Worm (Caenorhabditis elegans) whole organism, L1 larva: Measurements from ENCODE around the gene nimk-1.
"Not testable (repeated sequence)": the region's sequence is repeated elsewhere in the genome, so short reads cannot be mapped to it uniquely, and the experiment has no call there.

Experiments used
- C16A3.4 ChIP-seq: fragments of 150-350 bp; optimal IDR thresholded peaks from 2 replicates; lab custom pipeline; 2014; ENCODE audit warnings: missing biosample characterization, missing genetic modification characterization
- F16B12.6 ChIP-seq: fragments of 150-350 bp; optimal IDR thresholded peaks from 2 replicates; lab custom pipeline; 2014; ENCODE audit warnings: missing biosample characterization, missing genetic modification characterization
- aha-1 ChIP-seq: fragments of 150-350 bp; optimal IDR thresholded peaks from 2 replicates; lab custom pipeline; 2014; ENCODE audit warnings: missing biosample characterization, missing genetic modification characterization
- aly-2 ChIP-seq: fragments of 150-350 bp; optimal IDR thresholded peaks from 2 replicates; lab custom pipeline; 2014; ENCODE audit warnings: missing biosample characterization, missing genetic modification characterization
- ama-1 ChIP-seq: fragments of 150-350 bp; optimal IDR thresholded peaks from 2 replicates; lab custom pipeline; 2014
- ceh-63 ChIP-seq: fragments of 200-800 bp; sonication (Bioruptor generic); optimal IDR thresholded peaks from 2 replicates; lab custom pipeline; 2018; ENCODE audit warnings: mild to moderate bottlenecking, missing genetic modification characterization, missing compliant biosample characterization
- ceh-90 ChIP-seq: sonication (generic microtip); optimal IDR thresholded peaks from 2 replicates; lab custom pipeline; 2016; ENCODE audit warnings: missing genetic modification characterization, missing compliant biosample characterization
- dpl-1 ChIP-seq, 3 experiments: fragments of 150-350 bp in 2 of 3; sonication (generic microtip) in 1 of 3; optimal IDR thresholded peaks; 2 replicates each; lab custom pipeline; 2014 to 2017; ENCODE audit warnings: missing biosample characterization in 3 of 3, missing genetic modification characterization in 3 of 3, missing genetic modification reagents in 3 of 3
- dsc-1 ChIP-seq: sonication (generic microtip); optimal IDR thresholded peaks from 2 replicates; lab custom pipeline; 2016; ENCODE audit warnings: mild to moderate bottlenecking, missing genetic modification characterization, missing compliant biosample characterization
- efl-1 ChIP-seq, 4 experiments: fragments of 150-350 bp; optimal IDR thresholded peaks in 3 of 4; peaks in 1 of 4; 1 replicate in 1 of 4; 2 replicates in 3 of 4; lab custom pipeline; 2014; ENCODE audit warnings: missing biosample characterization in 2 of 4, missing genetic modification characterization in 2 of 4, missing genetic modification reagents in 2 of 4
- efl-3 ChIP-seq: fragments of 200-800 bp; sonication (Bioruptor generic); optimal IDR thresholded peaks from 2 replicates; lab custom pipeline; 2018; ENCODE audit warnings: mild to moderate bottlenecking, missing genetic modification characterization, missing compliant biosample characterization
- elt-2 ChIP-seq: sonication (generic microtip); optimal IDR thresholded peaks from 2 replicates; lab custom pipeline; 2016; ENCODE audit warnings: missing genetic modification characterization, mild to moderate bottlenecking, inconsistent platforms, missing compliant biosample characterization, missing genetic modification reagents
- fkh-10 ChIP-seq: sonication (generic microtip); optimal IDR thresholded peaks from 2 replicates; lab custom pipeline; 2017; ENCODE audit warnings: missing biosample characterization, missing genetic modification reagents, missing genetic modification characterization
- fkh-4 ChIP-seq: sonication (generic microtip); optimal IDR thresholded peaks from 2 replicates; lab custom pipeline; 2016; ENCODE audit warnings: missing compliant biosample characterization, missing genetic modification characterization, borderline replicate concordance
- grh-1 ChIP-seq: fragments of 200-800 bp; sonication (Bioruptor generic); IDR thresholded peaks from 2 replicates; pipeline ENCODE4 v1.3.6; 2022; ENCODE audit warnings: missing genetic modification reagents, missing genetic modification characterization, missing compliant biosample characterization
- hlh-4 ChIP-seq: sonication (generic microtip); optimal IDR thresholded peaks from 2 replicates; lab custom pipeline; 2016; ENCODE audit warnings: mild to moderate bottlenecking, missing genetic modification characterization, missing compliant biosample characterization
- lin-35 ChIP-seq, 2 experiments: fragments of 150-350 bp; optimal IDR thresholded peaks; 2 replicates each; lab custom pipeline; 2014; ENCODE audit warnings: missing biosample characterization in 2 of 2, missing genetic modification characterization in 2 of 2, missing genetic modification reagents in 2 of 2
- nhr-19 ChIP-seq: fragments of 200-800 bp; sonication (Bioruptor generic); conservative IDR thresholded peaks from 2 replicates; pipeline ENCODE4 v1.3.6; 2022; ENCODE audit warnings: missing genetic modification characterization, missing compliant biosample characterization
- nhr-47 ChIP-seq: sonication (generic microtip); optimal IDR thresholded peaks from 2 replicates; lab custom pipeline; 2016; ENCODE audit warnings: mild to moderate bottlenecking, missing genetic modification characterization, moderate library complexity, missing compliant biosample characterization
- nhr-71 ChIP-seq: sonication (generic microtip); optimal IDR thresholded peaks from 2 replicates; lab custom pipeline; 2016; ENCODE audit warnings: mild to moderate bottlenecking, missing genetic modification characterization, moderate library complexity, missing compliant biosample characterization
- nhr-90 ChIP-seq: sonication (generic microtip); optimal IDR thresholded peaks from 2 replicates; lab custom pipeline; 2016; ENCODE audit warnings: mild to moderate bottlenecking, missing genetic modification characterization, missing compliant biosample characterization; ENCODE audit not compliant: poor library complexity
- pqm-1 ChIP-seq: sonication (generic microtip); optimal IDR thresholded peaks from 3 replicates; lab custom pipeline; 2017; ENCODE audit warnings: missing biosample characterization, missing genetic modification characterization
- skn-1 ChIP-seq: fragments of 150-350 bp; optimal IDR thresholded peaks from 2 replicates; lab custom pipeline; 2014; ENCODE audit warnings: missing biosample characterization, missing genetic modification characterization
- snu-23 ChIP-seq: sonication (generic microtip); optimal IDR thresholded peaks from 2 replicates; lab custom pipeline; 2016; ENCODE audit warnings: missing genetic modification characterization, missing compliant biosample characterization
- sup-37 ChIP-seq: fragments of 200-800 bp; sonication (Bioruptor generic); optimal IDR thresholded peaks from 2 replicates; lab custom pipeline; 2018; ENCODE audit warnings: mild to moderate bottlenecking, missing genetic modification characterization, missing compliant biosample characterization
- unc-62 ChIP-seq: fragments of 150-350 bp; optimal IDR thresholded peaks from 2 replicates; lab custom pipeline; 2014; ENCODE audit warnings: missing biosample characterization, missing genetic modification reagents, missing genetic modification characterization
- unc-98 ChIP-seq: fragments of 200-800 bp; sonication (Bioruptor generic); IDR thresholded peaks from 2 replicates; pipeline ENCODE4 v1.3.6; 2022; ENCODE audit warnings: missing genetic modification characterization, missing compliant biosample characterization
- xbp-1 ChIP-seq: sonication (generic microtip); optimal IDR thresholded peaks from 2 replicates; lab custom pipeline; 2016; ENCODE audit warnings: missing genetic modification characterization, missing compliant biosample characterization
- zip-4 ChIP-seq: fragments of 200-800 bp; sonication (Bioruptor generic); optimal IDR thresholded peaks from 2 replicates; lab custom pipeline; 2018; ENCODE audit warnings: mild to moderate bottlenecking, missing genetic modification characterization, moderate library complexity, missing compliant biosample characterization
- ztf-11 ChIP-seq, 2 experiments: sonication (generic microtip); optimal IDR thresholded peaks; 2 replicates each; lab custom pipeline; 2016 to 2017; ENCODE audit warnings: missing genetic modification characterization in 2 of 2, missing biosample characterization in 1 of 2, missing compliant biosample characterization in 1 of 2
- ztf-4 ChIP-seq: fragments of 150-350 bp; optimal IDR thresholded peaks from 2 replicates; lab custom pipeline; 2014; ENCODE audit warnings: missing biosample characterization, missing genetic modification characterization

Gene nimk-1

ce11 chrII:12527947-12528346 is 7.6 kb upstream of the nimk-1 start, which contains the start of gene srx-119:
Gene srx-119, plus strand, starts transcription at chrII:12528247.
- no peak for TF ChIP-seq hlh-4 (tag; lab: Kevin White, UChicago)
- no peak for TF ChIP-seq nhr-71 (tag; lab: Kevin White, UChicago)
- TF ChIP-seq efl-3 (GFP tag; lab: Kevin White, UChicago), result no peak
- no peak for TF ChIP-seq ceh-63 (GFP tag; lab: Kevin White, UChicago)
- no peak for TF ChIP-seq ztf-4 (tag; lab: Kevin White, UChicago)
- TF ChIP-seq lin-35 (GFP tag; optimal IDR thresholded peaks at IDR 0.05; lab: Kevin White, UChicago), result no peak
- TF ChIP-seq grh-1 (GFP tag; lab: Robert Waterston, UW), result no peak
- no peak for TF ChIP-seq zip-4
- no peak for TF ChIP-seq unc-98 (GFP tag; lab: Robert Waterston, UW)
- TF ChIP-seq ama-1 (lab: Kevin White, UChicago), result no peak
- TF ChIP-seq ztf-11 (tag; optimal IDR thresholded peaks at IDR 0.05; lab: Kevin White, UChicago), result no peak
- no peak for TF ChIP-seq unc-62

ce11 chrII:12530958-12531357 is 4.6 kb upstream of the nimk-1 start, which contains the start of gene srx-120:
Gene srx-120, plus strand, starts transcription at chrII:12531258.
- TF ChIP-seq pqm-1 (tag; lab: Kevin White, UChicago) (no peak), unc-98 (GFP tag; lab: Robert Waterston, UW) (no peak), sup-37 (GFP tag; lab: Kevin White, UChicago) (no peak), xbp-1 (no peak), dsc-1 (tag; lab: Kevin White, UChicago) (no peak), fkh-10 (GFP tag; lab: Kevin White, UChicago) (no peak), skn-1 (tag; lab: Kevin White, UChicago) (no peak)

- TF ChIP-seq unc-62; aly-2; F16B12.6 (tag; lab: Kevin White, UChicago): not testable (repeated sequence)
- TF ChIP-seq, all 84 proteins: peak for 0; not testable (repeated sequence) for 84
Observed at ce11 chrII:12536203-12536602, 650 bp downstream of the nimk-1 start, which contains the start of gene F49C5.3. Gene F49C5.3, plus strand, starts transcription at chrII:12536503.

ce11 chrII:12539395-12539794 is 3.8 kb downstream of the nimk-1 start:
- no peak for TF ChIP-seq unc-98 (GFP tag; lab: Robert Waterston, UW)
- no peak for TF ChIP-seq ceh-90 (tag; lab: Kevin White, UChicago)
- no peak for TF ChIP-seq dpl-1 (GFP tag; optimal IDR thresholded peaks at IDR 0.05; lab: Kevin White, UChicago)
- TF ChIP-seq skn-1 (tag; lab: Kevin White, UChicago), result no peak
- no peak for TF ChIP-seq unc-62
- TF ChIP-seq fkh-4 (tag; lab: Kevin White, UChicago), result no peak
- TF ChIP-seq aha-1 (tag; lab: Kevin White, UChicago), result no peak

ce11 chrII:12541670-12542080 is 6.1 kb downstream of the nimk-1 start:
- TF ChIP-seq lin-35 (GFP tag; optimal IDR thresholded peaks at IDR 0.05; lab: Kevin White, UChicago) (peak in 1 of 2 experiments; percentile 31), nhr-19 (GFP tag; lab: Robert Waterston, UW) (0 out of 2 replicates have a peak, but pooled peaks have one; percentile 11), elt-2 (tag; lab: Kevin White, UChicago) (peak; percentile 24), nhr-71 (tag; lab: Kevin White, UChicago) (peak; percentile 31), nhr-47 (tag; lab: Kevin White, UChicago) (peak; percentile 15), snu-23 (GFP tag; lab: Kevin White, UChicago) (peak; percentile 18), efl-1 (optimal IDR thresholded peaks at IDR 0.05; lab: Kevin White, UChicago) (peak in 1 of 2 experiments; percentile 2), efl-1 (GFP tag; optimal IDR thresholded peaks at IDR 0.05 in 1 of 2; lab: Kevin White, UChicago) (peak in 1 of 2 experiments; percentile 82), nhr-90 (peak; percentile 68), C16A3.4 (tag; lab: Kevin White, UChicago) (peak; percentile 7)
